Fruit fly (Drosophila melanogaster): ENCODE measurements around the gene ppk14.

- TF ChIP-seq h (optimal IDR thresholded peaks at IDR 0.05) (no peak), psq (optimal IDR thresholded peaks at IDR 0.05) (no peak), insv (optimal IDR thresholded peaks at IDR 0.05) (no peak), ttk (optimal IDR thresholded peaks at IDR 0.05) (no peak), Sin3A (optimal IDR thresholded peaks at IDR 0.05) (no peak)
These were observed 31.0 kb upstream of the ppk14 start, which contains the start of gene PDZ-GEF for dm6 chr2L:6323536-6324385.

Measured in Kc167 (cell line).